Worm (Caenorhabditis elegans): Measurements from ENCODE around the gene rpb-6.

rpb-6 gene

DNA sequence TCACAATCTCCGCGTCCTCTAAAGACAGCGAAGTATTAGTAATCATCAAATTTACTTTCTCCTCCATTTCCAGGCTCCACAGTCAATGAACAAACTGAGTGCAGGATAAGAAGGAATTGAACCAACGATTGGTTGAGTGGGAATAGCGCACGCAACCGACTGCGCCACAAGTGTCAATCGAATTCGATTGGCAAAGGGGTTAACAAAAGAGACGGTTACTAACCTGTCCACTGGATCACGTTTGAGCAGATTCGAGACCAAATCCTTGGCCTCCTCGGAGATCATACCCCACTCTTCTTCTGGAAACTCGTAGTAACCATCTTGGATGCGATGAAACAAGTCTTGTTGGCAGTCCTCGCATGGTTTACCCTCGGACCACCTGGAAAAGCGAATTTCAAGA is 34.0 kb upstream of the rpb-6 start (continued):
- TF ChIP-seq lin-35 (GFP tag; optimal IDR thresholded peaks at IDR 0.05) (peak in 1 of 3 experiments; percentile 43), dox-1 (GFP tag; IDR thresholded peaks at IDR 0.05) (no peak; the same call in 1 of the 2 replicates), attf-3 (GFP tag; conservative IDR thresholded peaks at IDR 0.05) (no peak), madf-8 (GFP tag; conservative IDR thresholded peaks at IDR 0.05) (no peak; the same call in 1 of the 2 replicates), B0035.1 (tag; optimal IDR thresholded peaks at IDR 0.05) (peak; percentile 13)

ce11 chrII:10545924-10546783 is 33.0 kb upstream of the rpb-6 start:
- TF ChIP-seq nfyb-1 (GFP tag; IDR thresholded peaks at IDR 0.05) = peak; percentile 73
- TF ChIP-seq nhr-120 (GFP tag; IDR thresholded peaks at IDR 0.05) = no peak
- TF ChIP-seq mxl-1 (tag; optimal IDR thresholded peaks at IDR 0.05) = no peak
- TF ChIP-seq lin-26 (GFP tag; IDR thresholded peaks at IDR 0.05) = peak; percentile 82
- TF ChIP-seq lin-35 (GFP tag; optimal IDR thresholded peaks at IDR 0.05) = peak in 1 of 3 experiments; percentile 20
- TF ChIP-seq mes-4 (tag; optimal IDR thresholded peaks at IDR 0.05) = no peak
- peak; percentile 27; the same call in 1 of the 2 replicates for TF ChIP-seq ekl-4 (GFP tag; IDR thresholded peaks at IDR 0.05)
- TF ChIP-seq hsf-1 (GFP tag; IDR thresholded peaks at IDR 0.05) = peak; percentile 85
- TF ChIP-seq egl-44 (GFP tag; IDR thresholded peaks at IDR 0.05) = peak; percentile 66; the same call in 1 of the 2 replicates
- no peak for TF ChIP-seq athp-1 (tag; optimal IDR thresholded peaks at IDR 0.05)
- TF ChIP-seq attf-6 (GFP tag; IDR thresholded peaks at IDR 0.05) = 0 out of 2 replicates have a peak, but pooled peaks have one; percentile 26
- TF ChIP-seq cebp-2 (GFP tag; IDR thresholded peaks at IDR 0.05) = 0 out of 2 replicates have a peak, but pooled peaks have one; percentile 24
- peak; percentile 73 for TF ChIP-seq repo-1 (tag; optimal IDR thresholded peaks at IDR 0.05)
- TF ChIP-seq ama-1 (optimal IDR thresholded peaks at IDR 0.05) = peak; percentile 74
- TF ChIP-seq ama-1 (GFP tag; optimal IDR thresholded peaks at IDR 0.05) = no peak
- TF ChIP-seq chd-7 (tag; optimal IDR thresholded peaks at IDR 0.05) = peak; percentile 17
- no peak for TF ChIP-seq rec-8 (tag; optimal IDR thresholded peaks at IDR 0.05)
- TF ChIP-seq ceh-100 (GFP tag; IDR thresholded peaks at IDR 0.05) = 0 out of 2 replicates have a peak, but pooled peaks have one; percentile 8
- TF ChIP-seq let-526 (GFP tag; IDR thresholded peaks at IDR 0.05) = no peak
- peak; percentile 42 for TF ChIP-seq atf-7 (tag; optimal IDR thresholded peaks at IDR 0.05)
- 0 out of 2 replicates have a peak, but pooled peaks have one; percentile 20 for TF ChIP-seq attf-3 (GFP tag; conservative IDR thresholded peaks at IDR 0.05)
- no peak; the same call in 1 of the 2 replicates for TF ChIP-seq madf-6 (GFP tag; IDR thresholded peaks at IDR 0.05)
- TF ChIP-seq B0336.3 (GFP tag; IDR thresholded peaks at IDR 0.05) = peak; percentile 3; the same call in 1 of the 2 replicates
- peak; percentile 39 for TF ChIP-seq tlf-1 (GFP tag; optimal IDR thresholded peaks at IDR 0.05)
- peak; percentile 52 for TF ChIP-seq zfh-2 (GFP tag; conservative IDR thresholded peaks at IDR 0.05)
- TF ChIP-seq ccch-3 (GFP tag; optimal IDR thresholded peaks at IDR 0.05) = no peak
- TF ChIP-seq hrde-1 (tag; optimal IDR thresholded peaks at IDR 0.05; ENCODE audit: borderline replicate concordance) = no peak
- no peak for TF ChIP-seq F57C9.4 (tag; optimal IDR thresholded peaks at IDR 0.05)
- no peak for TF ChIP-seq let-607 (tag; optimal IDR thresholded peaks at IDR 0.05)
- no peak for TF ChIP-seq D2030.7 (GFP tag; IDR thresholded peaks at IDR 0.05)
- no peak for TF ChIP-seq F33H1.4 (GFP tag; IDR thresholded peaks at IDR 0.05)
- no peak for TF ChIP-seq die-1 (tag; optimal IDR thresholded peaks at IDR 0.05)
- no peak for TF ChIP-seq sptf-2 (GFP tag; optimal IDR thresholded peaks at IDR 0.05)
- TF ChIP-seq madf-3 (GFP tag; IDR thresholded peaks at IDR 0.05) = peak; percentile 70
- TF ChIP-seq pbrm-1 (GFP tag; IDR thresholded peaks at IDR 0.05) = peak; percentile 59; the same call in 1 of the 2 replicates
- no peak for TF ChIP-seq C17E4.6 (GFP tag; IDR thresholded peaks at IDR 0.05)
- no peak for TF ChIP-seq B0035.1 (tag; optimal IDR thresholded peaks at IDR 0.05)
- peak; percentile 6; the same call in 1 of the 2 replicates for TF ChIP-seq aptf-3 (GFP tag; IDR thresholded peaks at IDR 0.05)
- TF ChIP-seq fkh-3 (tag; optimal IDR thresholded peaks at IDR 0.05) = peak; percentile 55
- TF ChIP-seq efl-1 (GFP tag; optimal IDR thresholded peaks at IDR 0.05) = no peak
- no peak for TF ChIP-seq ZK185.1 (tag; optimal IDR thresholded peaks at IDR 0.05; ENCODE audit: poor library complexity, severe bottlenecking)
- peak; percentile 35 for TF ChIP-seq nhr-90 (tag; optimal IDR thresholded peaks at IDR 0.05)
- no peak for TF ChIP-seq dox-1 (GFP tag; IDR thresholded peaks at IDR 0.05)

Data from whole organism, young adult.